Fruit fly (Drosophila melanogaster) Kc167 (cell line): ENCODE results near the gene CG6790.

Source experiments
- Myc ChIP-seq: fragments of >200 bp; optimal IDR thresholded peaks from 2 replicates; lab custom pipeline; 2017; ENCODE audit warnings: missing external identifiers
- Sin3A ChIP-seq: fragments of >200 bp; optimal IDR thresholded peaks from 2 replicates; lab custom pipeline; 2018; ENCODE audit warnings: missing external identifiers
- h ChIP-seq: fragments of >200 bp; optimal IDR thresholded peaks from 3 replicates; lab custom pipeline; 2018; ENCODE audit warnings: missing external identifiers
- insv ChIP-seq: fragments of >200 bp; optimal IDR thresholded peaks from 3 replicates; lab custom pipeline; 2018; ENCODE audit warnings: missing external identifiers
- psq ChIP-seq: fragments of >200 bp; optimal IDR thresholded peaks from 2 replicates; lab custom pipeline; 2017; ENCODE audit warnings: missing external identifiers
- ttk ChIP-seq: sonication (Bioruptor generic); optimal IDR thresholded peaks from 2 replicates; lab custom pipeline; 2017; ENCODE audit warnings: missing external identifiers

The CG6790 gene

dm6 chr3R:11568873-11569450 lies 9.6 kb downstream of the CG6790 start, which contains the start of gene Mrp4:
Gene Mrp4, plus strand, starts transcription at chr3R:11569250.
- TF ChIP-seq h (lab: Kevin White, UChicago), result no peak
- no peak for TF ChIP-seq psq (lab: Kevin White, UChicago)
- no peak for TF ChIP-seq ttk (lab: Kevin White, UChicago)
- no peak for TF ChIP-seq Sin3A

- TF ChIP-seq insv (lab: Kevin White, UChicago), result no peak
- TF ChIP-seq Sin3A, result no peak
- TF ChIP-seq ttk (lab: Kevin White, UChicago), result no peak
- TF ChIP-seq Myc (lab: Kevin White, UChicago), result no peak
- no peak for TF ChIP-seq h (lab: Kevin White, UChicago)
- TF ChIP-seq psq (lab: Kevin White, UChicago), result no peak
Measured at dm6 chr3R:11566769-11567570, 11.6 kb downstream of the CG6790 start, which contains the start of the genes fabp and sea. Gene fabp, minus strand, starts transcription at chr3R:11567054. Gene sea, minus strand, starts transcription at chr3R:11567054.

- TF ChIP-seq psq (lab: Kevin White, UChicago), result no peak
Measured at dm6 chr3R:11564792-11565402, 13.6 kb downstream of the CG6790 start.

- no peak for TF ChIP-seq Myc (lab: Kevin White, UChicago)
- TF ChIP-seq Sin3A, result no peak
- no peak for TF ChIP-seq ttk (lab: Kevin White, UChicago)
- TF ChIP-seq h (lab: Kevin White, UChicago), result no peak
- no peak for TF ChIP-seq insv (lab: Kevin White, UChicago)
- no peak for TF ChIP-seq psq (lab: Kevin White, UChicago)
Measured at dm6 chr3R:11563147-11563546, 15.4 kb downstream of the CG6790 start.

- no peak for TF ChIP-seq Myc (lab: Kevin White, UChicago)
- TF ChIP-seq h (lab: Kevin White, UChicago), result no peak
- TF ChIP-seq ttk (lab: Kevin White, UChicago), result no peak
- no peak for TF ChIP-seq insv (lab: Kevin White, UChicago)
- no peak for TF ChIP-seq Sin3A
- TF ChIP-seq psq (lab: Kevin White, UChicago), result no peak
Measured at dm6 chr3R:11562326-11563109, 16.0 kb downstream of the CG6790 start.

- TF ChIP-seq Sin3A (no peak), h (lab: Kevin White, UChicago) (no peak), ttk (lab: Kevin White, UChicago) (no peak), psq (lab: Kevin White, UChicago) (no peak), insv (lab: Kevin White, UChicago) (no peak), Myc (lab: Kevin White, UChicago) (no peak)
Measured at dm6 chr3R:11561648-11562047, 16.9 kb downstream of the CG6790 start.

dm6 chr3R:11557492-11557965 lies 21.0 kb downstream of the CG6790 start, which contains the start of gene CG10898:
Gene CG10898, plus strand, starts transcription at chr3R:11557776.
- no peak for TF ChIP-seq ttk (lab: Kevin White, UChicago)
- no peak for TF ChIP-seq Sin3A
- TF ChIP-seq Myc (lab: Kevin White, UChicago), result no peak
- TF ChIP-seq psq (lab: Kevin White, UChicago), result no peak
- no peak for TF ChIP-seq h (lab: Kevin White, UChicago)
- no peak for TF ChIP-seq insv (lab: Kevin White, UChicago)

- TF ChIP-seq insv (lab: Kevin White, UChicago) (no peak), Sin3A (no peak), ttk (lab: Kevin White, UChicago) (no peak), psq (lab: Kevin White, UChicago) (no peak), Myc (lab: Kevin White, UChicago) (no peak), h (lab: Kevin White, UChicago) (no peak)
Measured at dm6 chr3R:11554982-11555381, 23.6 kb downstream of the CG6790 start.

- no peak for TF ChIP-seq h (lab: Kevin White, UChicago)
- TF ChIP-seq ttk (lab: Kevin White, UChicago), result no peak
- no peak for TF ChIP-seq Myc (lab: Kevin White, UChicago)
- TF ChIP-seq insv (lab: Kevin White, UChicago), result no peak
- no peak for TF ChIP-seq Sin3A
- TF ChIP-seq psq (lab: Kevin White, UChicago), result no peak
Measured at dm6 chr3R:11553845-11554244, 24.7 kb downstream of the CG6790 start, which contains the start of gene CG14708. Gene CG14708, plus strand, starts transcription at chr3R:11554145.

dm6 chr3R:11551071-11551470 lies 27.5 kb downstream of the CG6790 start:
- no peak for TF ChIP-seq insv (lab: Kevin White, UChicago)
- TF ChIP-seq ttk (lab: Kevin White, UChicago), result no peak
- no peak for TF ChIP-seq Sin3A
- TF ChIP-seq h (lab: Kevin White, UChicago), result no peak
- TF ChIP-seq Myc (lab: Kevin White, UChicago), result no peak
- TF ChIP-seq psq (lab: Kevin White, UChicago), result no peak

dm6 chr3R:11544150-11544549 lies 34.4 kb downstream of the CG6790 start:
- TF ChIP-seq Sin3A (no peak), h (lab: Kevin White, UChicago) (no peak), ttk (lab: Kevin White, UChicago) (no peak), Myc (lab: Kevin White, UChicago) (no peak), insv (lab: Kevin White, UChicago) (no peak), psq (lab: Kevin White, UChicago) (no peak)
